Worm (Caenorhabditis elegans) whole organism, early embryonic: ENCODE results near the gene R10E4.9.

Experiments
- B0310.2 ChIP-seq: sonication (generic microtip); optimal IDR thresholded peaks from 2 replicates; lab custom pipeline; 2016; ENCODE audit warnings: mild to moderate bottlenecking, missing genetic modification characterization, missing compliant biosample characterization
- F13C5.2 ChIP-seq: sonication (generic microtip); optimal IDR thresholded peaks from 2 replicates; lab custom pipeline; 2017; ENCODE audit warnings: mild to moderate bottlenecking, missing genetic modification characterization, inconsistent platforms, missing compliant biosample characterization
- aly-1 ChIP-seq: sonication (generic microtip); optimal IDR thresholded peaks from 2 replicates; lab custom pipeline; 2016; ENCODE audit warnings: missing genetic modification characterization, missing compliant biosample characterization
- ama-1 ChIP-seq: fragments of 150-350 bp; optimal IDR thresholded peaks from 2 replicates; lab custom pipeline; 2014
- ceh-13 ChIP-seq: fragments of 200-800 bp; sonication (Bioruptor generic); optimal IDR thresholded peaks from 2 replicates; lab custom pipeline; 2018; ENCODE audit warnings: mild to moderate bottlenecking, missing genetic modification characterization, missing compliant biosample characterization
- ceh-36 ChIP-seq: sonication (generic microtip); optimal IDR thresholded peaks from 2 replicates; lab custom pipeline; 2016; ENCODE audit warnings: missing genetic modification characterization, inconsistent platforms, missing compliant biosample characterization
- ets-7 ChIP-seq: sonication (generic microtip); optimal IDR thresholded peaks from 2 replicates; lab custom pipeline; 2016; ENCODE audit warnings: missing genotype, missing genetic modification characterization, missing compliant biosample characterization
- flt-1 ChIP-seq: fragments of 200-800 bp; sonication (Bioruptor generic); IDR thresholded peaks from 2 replicates; pipeline ENCODE4 v1.3.6; 2022; ENCODE audit warnings: missing genetic modification characterization, missing compliant biosample characterization
- hmbx-1 ChIP-seq: sonication (generic microtip); optimal IDR thresholded peaks from 2 replicates; lab custom pipeline; 2016; ENCODE audit warnings: mild to moderate bottlenecking, missing genetic modification characterization, missing compliant biosample characterization
- hmg-4 ChIP-seq: fragments of 200-800 bp; sonication (Bioruptor generic); optimal IDR thresholded peaks from 2 replicates; lab custom pipeline; 2018; ENCODE audit warnings: mild to moderate bottlenecking, missing genetic modification characterization, missing compliant biosample characterization
- hnd-1 ChIP-seq: sonication (generic microtip); optimal IDR thresholded peaks from 2 replicates; lab custom pipeline; 2016; ENCODE audit warnings: missing genetic modification characterization, missing compliant biosample characterization
- pes-1 ChIP-seq: fragments of 200-800 bp; sonication (Bioruptor generic); IDR thresholded peaks from 2 replicates; pipeline ENCODE4 v1.3.6; 2022; ENCODE audit warnings: missing genetic modification reagents, missing genetic modification characterization, missing compliant biosample characterization
- scrt-1 ChIP-seq: fragments of 200-800 bp; sonication (Bioruptor generic); IDR thresholded peaks from 2 replicates; pipeline ENCODE4 v1.3.6; 2022; ENCODE audit warnings: missing genetic modification characterization, missing compliant biosample characterization
- sea-1 ChIP-seq: fragments of 200-800 bp; sonication (Bioruptor generic); conservative IDR thresholded peaks from 2 replicates; pipeline ENCODE4 v1.3.6; 2022; ENCODE audit warnings: missing genetic modification characterization, missing compliant biosample characterization
- tbx-11 ChIP-seq: fragments of 200-800 bp; sonication (Bioruptor generic); IDR thresholded peaks from 2 replicates; pipeline ENCODE4 v1.3.6; 2022; ENCODE audit warnings: missing genetic modification characterization, missing compliant biosample characterization
- tbx-37 ChIP-seq: fragments of 200-800 bp; sonication (Bioruptor generic); conservative IDR thresholded peaks from 2 replicates; pipeline ENCODE4 v1.3.6; 2022; ENCODE audit warnings: missing genetic modification reagents, missing genetic modification characterization, missing compliant biosample characterization
- tra-4 ChIP-seq: sonication (generic microtip); optimal IDR thresholded peaks from 2 replicates; lab custom pipeline; 2017; ENCODE audit warnings: missing genetic modification characterization, missing compliant biosample characterization

The R10E4.9 gene

DNA sequence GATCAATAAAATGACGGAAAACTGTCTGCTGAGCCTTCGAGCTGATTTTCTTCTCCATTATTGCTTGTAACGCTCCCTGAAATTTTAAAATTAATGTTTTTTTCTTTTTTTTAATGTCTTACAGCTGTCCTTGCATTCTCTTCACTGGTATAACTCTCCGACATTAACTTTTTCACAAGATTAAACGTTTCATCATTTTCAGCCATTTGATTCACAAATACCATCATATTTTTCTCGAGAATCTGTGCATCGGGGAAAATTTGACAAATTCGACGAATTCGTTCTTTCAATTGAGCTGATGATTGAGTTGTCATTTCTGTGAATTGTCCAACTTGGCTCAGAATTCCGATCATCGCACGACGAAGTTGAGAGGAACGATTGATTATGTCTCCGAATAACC lies 7.1 kb upstream of the R10E4.9 start:
- TF ChIP-seq tbx-11 (GFP tag; lab: Robert Waterston, UW) (no peak), tbx-37 (GFP tag; lab: Robert Waterston, UW) (no peak), ets-7 (no peak), hmbx-1 (no peak), flt-1 (GFP tag; lab: Robert Waterston, UW) (no peak), scrt-1 (GFP tag; lab: Robert Waterston, UW) (no peak), pes-1 (GFP tag; lab: Robert Waterston, UW) (no peak), B0310.2 (tag; lab: Kevin White, UChicago) (no peak), hmg-4 (GFP tag; lab: Kevin White, UChicago) (no peak), F13C5.2 (no peak), hnd-1 (tag; lab: Kevin White, UChicago) (no peak), aly-1 (no peak), ceh-13 (GFP tag; lab: Kevin White, UChicago) (no peak), ceh-36 (tag; lab: Kevin White, UChicago) (no peak), ama-1 (no peak), sea-1 (GFP tag; lab: Robert Waterston, UW) (no peak), tra-4 (no peak)

DNA sequence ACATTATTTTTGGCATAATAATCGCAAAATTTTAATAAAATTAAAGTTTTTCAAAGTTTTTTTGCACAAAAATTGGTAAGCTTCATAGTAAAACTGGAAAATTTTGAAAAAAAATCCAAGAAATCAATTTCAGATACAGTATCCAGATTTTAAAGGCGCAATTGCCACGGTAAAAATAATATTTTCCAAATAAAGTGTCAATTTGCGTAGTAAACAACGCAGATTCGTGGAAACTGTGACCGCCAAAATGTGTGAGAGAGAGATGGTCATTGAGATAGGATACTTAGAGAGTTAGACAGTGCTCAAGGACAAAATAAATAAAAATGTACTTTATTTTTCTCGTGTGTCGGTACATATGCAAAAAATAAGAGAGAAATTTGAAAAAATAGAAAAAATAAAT lies 587 bp upstream of the R10E4.9 start:
- TF ChIP-seq flt-1 (GFP tag; lab: Robert Waterston, UW) (no peak), pes-1 (GFP tag; lab: Robert Waterston, UW) (no peak), tbx-11 (GFP tag; lab: Robert Waterston, UW) (no peak), scrt-1 (GFP tag; lab: Robert Waterston, UW) (no peak), tbx-37 (GFP tag; lab: Robert Waterston, UW) (no peak), F13C5.2 (no peak), hnd-1 (tag; lab: Kevin White, UChicago) (no peak), ama-1 (no peak), sea-1 (GFP tag; lab: Robert Waterston, UW) (no peak), hmbx-1 (no peak), ets-7 (no peak), B0310.2 (tag; lab: Kevin White, UChicago) (no peak), aly-1 (no peak)

DNA sequence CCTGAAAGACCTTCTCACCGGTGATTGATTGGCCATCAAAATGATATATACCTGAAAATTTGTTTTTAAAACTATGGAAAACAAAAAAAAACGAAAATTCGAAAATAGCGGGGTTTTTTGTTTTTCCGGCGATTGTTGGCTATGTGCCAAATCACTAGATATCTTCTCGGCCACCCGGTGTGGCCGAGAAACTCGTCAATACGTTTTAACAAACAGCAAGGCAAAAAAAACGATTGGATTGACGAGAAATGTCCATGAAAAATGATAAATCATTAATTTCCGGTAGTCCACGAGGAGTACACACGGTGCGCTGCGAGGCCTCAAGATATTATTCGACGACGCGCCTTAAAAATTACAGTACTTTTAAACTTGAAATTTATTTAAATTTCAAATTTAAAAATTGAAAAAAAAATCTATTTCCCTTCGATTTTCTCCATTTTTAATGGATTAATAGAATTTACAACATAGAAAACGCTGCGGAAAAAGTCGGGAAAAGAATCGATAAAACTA lies 1.1 kb downstream of the R10E4.9 start, which contains the start of gene R10E4.11:
Gene R10E4.11, minus strand, starts transcription at position 51 of the 510 bp plus-strand sequence.
- no peak for TF ChIP-seq hmg-4 (GFP tag; lab: Kevin White, UChicago)
- no peak for TF ChIP-seq tbx-11 (GFP tag; lab: Robert Waterston, UW)
- no peak for TF ChIP-seq pes-1 (GFP tag; lab: Robert Waterston, UW)
- TF ChIP-seq tbx-37 (GFP tag; lab: Robert Waterston, UW): no peak
- no peak for TF ChIP-seq ets-7
- no peak for TF ChIP-seq ceh-36 (tag; lab: Kevin White, UChicago)
- TF ChIP-seq sea-1 (GFP tag; lab: Robert Waterston, UW): no peak
- TF ChIP-seq F13C5.2: no peak
- TF ChIP-seq aly-1: no peak
- TF ChIP-seq B0310.2 (tag; lab: Kevin White, UChicago): no peak
- no peak for TF ChIP-seq hnd-1 (tag; lab: Kevin White, UChicago)

ce11 chrIII:4294153-4294862 lies 7.9 kb downstream of the R10E4.9 start, which contains the start of the genes nth-1 and R10E4.7:
Gene nth-1, minus strand, starts transcription at chrIII:4294253.
Gene R10E4.7, plus strand, starts transcription at chrIII:4294812.
- TF ChIP-seq F13C5.2 (no peak), aly-1 (no peak), sea-1 (GFP tag; lab: Robert Waterston, UW) (no peak), ets-7 (no peak), scrt-1 (GFP tag; lab: Robert Waterston, UW) (no peak), tbx-37 (GFP tag; lab: Robert Waterston, UW) (no peak), hmg-4 (GFP tag; lab: Kevin White, UChicago) (no peak), hmbx-1 (no peak)

- TF ChIP-seq sea-1 (GFP tag; lab: Robert Waterston, UW) (no peak), hmbx-1 (no peak), B0310.2 (tag; lab: Kevin White, UChicago) (no peak), pes-1 (GFP tag; lab: Robert Waterston, UW) (no peak), scrt-1 (GFP tag; lab: Robert Waterston, UW) (no peak), F13C5.2 (no peak), hmg-4 (GFP tag; lab: Kevin White, UChicago) (no peak), ama-1 (no peak), tbx-11 (GFP tag; lab: Robert Waterston, UW) (no peak), aly-1 (no peak), flt-1 (GFP tag; lab: Robert Waterston, UW) (no peak), tra-4 (no peak), ceh-13 (GFP tag; lab: Kevin White, UChicago) (no peak), ceh-36 (tag; lab: Kevin White, UChicago) (no peak), ets-7 (no peak)
Measured at ce11 chrIII:4293108-4293507, 9.1 kb downstream of the R10E4.9 start, which contains the start of gene R10E4.6. Gene R10E4.6, plus strand, starts transcription at chrIII:4293408.

ce11 chrIII:4291216-4291691 lies 10.9 kb downstream of the R10E4.9 start, which contains the start of gene mcm-5:
Gene mcm-5, minus strand, starts transcription at chrIII:4291266.
- TF ChIP-seq flt-1 (GFP tag; lab: Robert Waterston, UW) (no peak), hmg-4 (GFP tag; lab: Kevin White, UChicago) (no peak), hmbx-1 (no peak), sea-1 (GFP tag; lab: Robert Waterston, UW) (no peak), tra-4 (no peak), scrt-1 (GFP tag; lab: Robert Waterston, UW) (no peak), ceh-13 (GFP tag; lab: Kevin White, UChicago) (no peak), ets-7 (no peak), aly-1 (no peak), hnd-1 (tag; lab: Kevin White, UChicago) (no peak), ama-1 (no peak), ceh-36 (tag; lab: Kevin White, UChicago) (no peak), tbx-37 (GFP tag; lab: Robert Waterston, UW) (no peak), B0310.2 (tag; lab: Kevin White, UChicago) (no peak), F13C5.2 (no peak)
